Fruit fly (Drosophila melanogaster) whole organism, embryonic: Measurements from ENCODE around the gene Mkp3.

Experiments used
- Antp ChIP-seq: fragments of 200-800 bp; sonication (Bioruptor generic); optimal IDR thresholded peaks from 3 replicates; lab custom pipeline; 2016; ENCODE audit warnings: missing biosample characterization, missing genetic modification characterization
- CG11398 ChIP-seq: fragments of 200-800 bp; sonication (Bioruptor generic); optimal IDR thresholded peaks from 2 replicates; lab custom pipeline; 2016; ENCODE audit warnings: missing biosample characterization, missing genetic modification characterization
- CG14860 ChIP-seq: fragments of 200-800 bp; sonication (Bioruptor generic); IDR thresholded peaks from 3 replicates; pipeline ENCODE4 v1.3.6; 2022; ENCODE audit warnings: missing biosample characterization, missing genetic modification characterization; ENCODE audit not compliant: partially characterized antibody
- CG3065 ChIP-seq: fragments of 200-800 bp; sonication (Bioruptor generic); optimal IDR thresholded peaks from 2 replicates; lab custom pipeline; 2016; ENCODE audit warnings: missing biosample characterization, missing genetic modification characterization
- CG4854 ChIP-seq: fragments of 200-800 bp; sonication (Bioruptor generic); optimal IDR thresholded peaks from 2 replicates; lab custom pipeline; 2016; ENCODE audit warnings: missing biosample characterization, missing genetic modification characterization, inconsistent platforms
- CG9727 ChIP-seq: fragments of 200-800 bp; sonication (Bioruptor generic); optimal IDR thresholded peaks from 3 replicates; lab custom pipeline; 2017; ENCODE audit warnings: missing biosample characterization, mild to moderate bottlenecking, missing genetic modification characterization
- Mad ChIP-seq: fragments of 200-800 bp; sonication (Bioruptor generic); optimal IDR thresholded peaks from 2 replicates; lab custom pipeline; 2016; ENCODE audit warnings: missing biosample characterization, missing genetic modification characterization
- Oaz ChIP-seq: fragments of 200-800 bp; sonication (Bioruptor generic); IDR thresholded peaks from 2 replicates; pipeline ENCODE4 v1.3.6; 2022; ENCODE audit warnings: missing biosample characterization, missing genetic modification characterization
- eve ChIP-seq, 2 experiments: fragments of >200 bp; optimal IDR thresholded peaks; 2 replicates each; lab custom pipeline; 2017; ENCODE audit warnings: missing biosample characterization in 2 of 2, missing genetic modification characterization in 2 of 2
- knrl ChIP-seq: fragments of 200-800 bp; sonication (Bioruptor generic); IDR thresholded peaks from 3 replicates; pipeline ENCODE4 v1.3.6; 2022; ENCODE audit warnings: missing biosample characterization, missing genetic modification characterization; ENCODE audit not compliant: partially characterized antibody
- slbo ChIP-seq: fragments of 200-800 bp; sonication (Bioruptor generic); IDR thresholded peaks from 2 replicates; pipeline ENCODE4 v1.3.6; 2022; ENCODE audit warnings: missing biosample characterization, missing genetic modification characterization

- TF ChIP-seq Oaz = no peak
- TF ChIP-seq knrl = no peak
- TF ChIP-seq slbo (GFP tag; lab: Robert Waterston, UW) = no peak
- TF ChIP-seq CG11398 (GFP tag; lab: Kevin White, UChicago) = no peak
- TF ChIP-seq CG3065 (GFP tag; lab: Kevin White, UChicago) = no peak
- no peak for TF ChIP-seq CG9727 (GFP tag; lab: Kevin White, UChicago)
- TF ChIP-seq CG14860 (GFP tag; lab: Robert Waterston, UW) = no peak
- no peak for TF ChIP-seq CG4854 (GFP tag; lab: Kevin White, UChicago)
- TF ChIP-seq Mad (GFP tag; lab: Kevin White, UChicago) = no peak
- TF ChIP-seq Antp = no peak
- TF ChIP-seq eve (GFP tag; optimal IDR thresholded peaks at IDR 0.05; lab: Kevin White, UChicago) = no peak
Observed at dm6 chr3L:19097102-19097501, 10.9 kb upstream of the Mkp3 start.
